Worm (Caenorhabditis elegans) whole organism, young adult: ENCODE results near the gene srh-245.

ENCODE experiments used
- B0019.2 ChIP-seq: fragments of 200-800 bp; sonication (Bioruptor generic); conservative IDR thresholded peaks from 2 replicates; pipeline ENCODE4 v1.3.6; 2022; ENCODE audit warnings: missing genetic modification reagents, missing genetic modification characterization, missing compliant biosample characterization
- F23B12.7 ChIP-seq: sonication (generic microtip); optimal IDR thresholded peaks from 2 replicates; lab custom pipeline; 2017; ENCODE audit warnings: missing genetic modification characterization, mild to moderate bottlenecking, missing compliant biosample characterization, antibody characterized with exemption, moderate library complexity; ENCODE audit not compliant: insufficient read depth
- T26A5.8 ChIP-seq: sonication (generic microtip); optimal IDR thresholded peaks from 2 replicates; lab custom pipeline; 2016; ENCODE audit warnings: missing genetic modification characterization, missing compliant biosample characterization
- Y53F4B.3 ChIP-seq: fragments of 200-800 bp; sonication (Bioruptor generic); IDR thresholded peaks from 2 replicates; pipeline ENCODE4 v1.3.6; 2022; ENCODE audit warnings: missing genetic modification reagents, missing genetic modification characterization, missing compliant biosample characterization
- Y53G8AR.9 ChIP-seq: fragments of 200-800 bp; sonication (Bioruptor generic); conservative IDR thresholded peaks from 2 replicates; pipeline ENCODE4 v1.3.6; 2022; ENCODE audit warnings: missing genetic modification reagents, missing genetic modification characterization, missing compliant biosample characterization
- Y67H2A.10 ChIP-seq: fragments of 200-800 bp; sonication (Bioruptor generic); conservative IDR thresholded peaks from 2 replicates; pipeline ENCODE4 v1.3.6; 2022; ENCODE audit warnings: missing genetic modification reagents, missing genetic modification characterization, missing compliant biosample characterization
- Y79H2A.3 ChIP-seq: fragments of 200-800 bp; sonication (Bioruptor generic); conservative IDR thresholded peaks from 2 replicates; pipeline ENCODE4 v1.3.6; 2022; ENCODE audit warnings: missing genetic modification reagents, missing genetic modification characterization, missing compliant biosample characterization
- akir-1 ChIP-seq: fragments of 200-800 bp; sonication (Bioruptor generic); optimal IDR thresholded peaks from 2 replicates; lab custom pipeline; 2018; ENCODE audit warnings: mild to moderate bottlenecking, missing genetic modification characterization, moderate library complexity, missing compliant biosample characterization
- aptf-2 ChIP-seq: fragments of 200-800 bp; sonication (Bioruptor generic); conservative IDR thresholded peaks from 2 replicates; pipeline ENCODE4 v1.3.6; 2022; ENCODE audit warnings: missing genetic modification reagents, missing genetic modification characterization, missing compliant biosample characterization
- aptf-3 ChIP-seq: fragments of 200-800 bp; sonication (Bioruptor generic); IDR thresholded peaks from 2 replicates; pipeline ENCODE4 v1.3.6; 2022; ENCODE audit warnings: missing genetic modification characterization, missing compliant biosample characterization
- bed-2 ChIP-seq: fragments of 200-800 bp; sonication (Bioruptor generic); IDR thresholded peaks from 2 replicates; pipeline ENCODE4 v1.3.6; 2022; ENCODE audit warnings: missing genetic modification reagents, missing genetic modification characterization, missing compliant biosample characterization
- ceh-79 ChIP-seq: sonication (generic microtip); optimal IDR thresholded peaks from 2 replicates; lab custom pipeline; 2017; ENCODE audit warnings: mild to moderate bottlenecking, missing genetic modification characterization, missing compliant biosample characterization
- ceh-91 ChIP-seq: fragments of 200-800 bp; sonication (Bioruptor generic); IDR thresholded peaks from 2 replicates; pipeline ENCODE4 v1.3.6; 2022; ENCODE audit warnings: missing genetic modification reagents, missing genetic modification characterization, missing compliant biosample characterization
- egrh-3 ChIP-seq: fragments of 200-800 bp; sonication (Bioruptor generic); IDR thresholded peaks from 2 replicates; pipeline ENCODE4 v1.3.6; 2022; ENCODE audit warnings: missing genetic modification reagents, missing genetic modification characterization, missing compliant biosample characterization
- hlh-12 ChIP-seq: sonication (generic microtip); optimal IDR thresholded peaks from 2 replicates; lab custom pipeline; 2016; ENCODE audit warnings: missing genetic modification characterization, missing compliant biosample characterization
- hlh-26 ChIP-seq: fragments of 200-800 bp; sonication (Bioruptor generic); conservative IDR thresholded peaks from 2 replicates; pipeline ENCODE4 v1.3.6; 2022; ENCODE audit warnings: missing genetic modification reagents, missing genetic modification characterization, missing compliant biosample characterization
- hmg-20 ChIP-seq: fragments of 200-800 bp; sonication (Bioruptor generic); IDR thresholded peaks from 2 replicates; pipeline ENCODE4 v1.3.6; 2022; ENCODE audit warnings: missing genetic modification reagents, missing genetic modification characterization, missing compliant biosample characterization
- hsf-1 ChIP-seq: fragments of 200-800 bp; sonication (Bioruptor generic); IDR thresholded peaks from 2 replicates; pipeline ENCODE4 v1.3.6; 2022; ENCODE audit warnings: missing genetic modification reagents, missing genetic modification characterization, missing compliant biosample characterization
- let-607 ChIP-seq, 2 experiments: fragments of 200-800 bp in 1 of 2; sonication (Bioruptor generic) in 1 of 2; sonication (generic microtip) in 1 of 2; optimal IDR thresholded peaks; 2 replicates each; lab custom pipeline; 2016 to 2018; ENCODE audit warnings: mild to moderate bottlenecking in 2 of 2, missing compliant biosample characterization in 2 of 2, missing genetic modification characterization in 2 of 2, moderate library complexity in 2 of 2, missing genotype in 1 of 2
- lin-26 ChIP-seq: fragments of 200-800 bp; sonication (Bioruptor generic); IDR thresholded peaks from 2 replicates; pipeline ENCODE4 v1.3.6; 2022; ENCODE audit warnings: missing genetic modification reagents, missing genetic modification characterization, missing compliant biosample characterization
- lin-40 ChIP-seq: sonication (generic microtip); optimal IDR thresholded peaks from 2 replicates; lab custom pipeline; 2016; ENCODE audit warnings: missing genetic modification characterization, mild to moderate bottlenecking, missing compliant biosample characterization, missing genotype, missing genetic modification reagents
- lin-54 ChIP-seq: fragments of 200-800 bp; sonication (Bioruptor generic); optimal IDR thresholded peaks from 2 replicates; lab custom pipeline; 2018; ENCODE audit warnings: mild to moderate bottlenecking, missing genetic modification characterization, missing compliant biosample characterization
- lsl-1 ChIP-seq: fragments of 200-800 bp; sonication (Bioruptor generic); optimal IDR thresholded peaks from 2 replicates; lab custom pipeline; 2018; ENCODE audit warnings: mild to moderate bottlenecking, missing genetic modification characterization, moderate library complexity, missing compliant biosample characterization
- madf-3 ChIP-seq: fragments of 200-800 bp; sonication (Bioruptor generic); IDR thresholded peaks from 2 replicates; pipeline ENCODE4 v1.3.6; 2022; ENCODE audit warnings: missing genetic modification reagents, missing genetic modification characterization, missing compliant biosample characterization
- madf-6 ChIP-seq: fragments of 200-800 bp; sonication (Bioruptor generic); IDR thresholded peaks from 2 replicates; pipeline ENCODE4 v1.3.6; 2022; ENCODE audit warnings: missing genetic modification reagents, missing genetic modification characterization, missing compliant biosample characterization
- mxl-1 ChIP-seq: sonication (generic microtip); optimal IDR thresholded peaks from 2 replicates; lab custom pipeline; 2016; ENCODE audit warnings: missing genetic modification characterization, missing compliant biosample characterization
- nfya-1 ChIP-seq: sonication (generic microtip); optimal IDR thresholded peaks from 2 replicates; lab custom pipeline; 2017; ENCODE audit warnings: antibody characterized with exemption, missing compliant biosample characterization, missing genetic modification characterization, borderline replicate concordance; ENCODE audit not compliant: insufficient read depth
- pbrm-1 ChIP-seq: fragments of 200-800 bp; sonication (Bioruptor generic); IDR thresholded peaks from 2 replicates; pipeline ENCODE4 v1.3.6; 2022; ENCODE audit warnings: missing genetic modification reagents, missing genetic modification characterization, missing compliant biosample characterization
- sea-2 ChIP-seq: fragments of 200-800 bp; sonication (Bioruptor generic); IDR thresholded peaks from 2 replicates; pipeline ENCODE4 v1.3.6; 2022; ENCODE audit warnings: missing genetic modification characterization, missing compliant biosample characterization
- tbp1 ChIP-seq: fragments of 200-800 bp; sonication (Bioruptor generic); optimal IDR thresholded peaks from 2 replicates; lab custom pipeline; 2018; ENCODE audit warnings: mild to moderate bottlenecking, missing genetic modification characterization, missing compliant biosample characterization
- zim-3 ChIP-seq: sonication (generic microtip); optimal IDR thresholded peaks from 2 replicates; lab custom pipeline; 2017; ENCODE audit warnings: mild to moderate bottlenecking, missing genetic modification characterization, moderate library complexity, missing compliant biosample characterization
- ztf-26 ChIP-seq: sonication (generic microtip); optimal IDR thresholded peaks from 2 replicates; lab custom pipeline; 2017; ENCODE audit warnings: missing genetic modification characterization, missing compliant biosample characterization
- ztf-28 ChIP-seq: fragments of 200-800 bp; sonication (Bioruptor generic); IDR thresholded peaks from 2 replicates; pipeline ENCODE4 v1.3.6; 2022; ENCODE audit warnings: missing genetic modification reagents, missing genetic modification characterization, missing compliant biosample characterization
- ztf-3 ChIP-seq: fragments of 200-800 bp; sonication (Bioruptor generic); optimal IDR thresholded peaks from 2 replicates; lab custom pipeline; 2018; ENCODE audit warnings: mild to moderate bottlenecking, missing genetic modification characterization, missing compliant biosample characterization
- ztf-6 ChIP-seq: fragments of 200-800 bp; sonication (Bioruptor generic); IDR thresholded peaks from 2 replicates; pipeline ENCODE4 v1.3.6; 2022; ENCODE audit warnings: missing genetic modification reagents, missing genetic modification characterization, missing compliant biosample characterization

The srh-245 gene

DNA sequence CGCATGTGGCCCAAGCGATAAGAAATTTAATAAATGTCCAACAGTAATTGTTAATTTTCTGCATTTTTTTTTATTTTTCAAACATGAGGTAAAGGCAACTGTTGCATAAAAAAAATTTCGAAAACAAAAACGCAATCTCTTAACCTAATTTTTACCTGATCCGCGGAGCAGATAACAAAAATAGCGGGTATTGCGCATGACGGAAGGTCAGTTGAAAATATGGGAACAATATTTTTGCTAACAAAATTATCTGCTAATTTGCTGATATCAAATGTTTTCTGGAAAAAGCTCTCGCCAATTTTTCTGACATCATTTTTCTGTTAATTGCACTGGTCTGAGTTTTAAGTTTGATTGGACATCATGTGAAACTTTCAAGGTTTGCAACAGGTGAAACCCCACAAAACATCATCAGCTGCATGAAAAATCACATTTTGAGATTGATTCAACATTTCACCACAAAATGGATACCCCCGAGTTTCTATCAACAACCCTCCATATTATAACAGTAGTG lies 8.7 kb upstream of the srh-245 start, which contains the start of the genes F31F4.11 and srh-266:
Gene F31F4.11, minus strand, starts transcription at position 101 of the 511 bp plus-strand sequence.
Gene srh-266, plus strand, starts transcription at position 461 of the 511 bp plus-strand sequence.
- TF ChIP-seq ztf-3 (GFP tag; lab: Kevin White, UChicago) (no peak), ztf-26 (tag; lab: Kevin White, UChicago) (no peak), Y67H2A.10 (no peak), mxl-1 (tag; lab: Kevin White, UChicago) (no peak), hsf-1 (no peak), sea-2 (GFP tag; lab: Robert Waterston, UW) (no peak)
- TF ChIP-seq, all 124 proteins: peak for 0

DNA sequence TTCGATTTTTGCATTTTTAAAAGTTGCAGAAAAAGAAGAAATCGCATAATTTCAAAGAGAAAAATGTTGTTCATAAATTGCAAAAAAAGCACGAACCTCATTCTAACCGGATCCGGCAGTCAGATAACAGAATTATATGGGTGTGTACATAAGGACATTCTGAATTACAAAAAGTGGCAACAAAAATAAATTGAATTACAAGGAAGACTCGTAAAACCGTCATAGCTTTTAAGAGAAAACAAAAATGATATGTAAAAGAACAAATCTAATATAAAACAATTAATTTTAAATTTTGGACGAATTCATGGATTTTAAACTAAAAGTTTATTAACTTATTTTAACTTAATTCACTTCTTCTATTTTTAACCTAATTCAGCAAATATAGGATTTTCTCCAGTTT lies 4.5 kb upstream of the srh-245 start, which contains the start of gene F31F4.17:
Gene F31F4.17, minus strand, starts transcription at position 101 of the 400 bp plus-strand sequence.
- no peak for TF ChIP-seq B0019.2
- no peak for TF ChIP-seq bed-2 (GFP tag; lab: Robert Waterston, UW)

DNA sequence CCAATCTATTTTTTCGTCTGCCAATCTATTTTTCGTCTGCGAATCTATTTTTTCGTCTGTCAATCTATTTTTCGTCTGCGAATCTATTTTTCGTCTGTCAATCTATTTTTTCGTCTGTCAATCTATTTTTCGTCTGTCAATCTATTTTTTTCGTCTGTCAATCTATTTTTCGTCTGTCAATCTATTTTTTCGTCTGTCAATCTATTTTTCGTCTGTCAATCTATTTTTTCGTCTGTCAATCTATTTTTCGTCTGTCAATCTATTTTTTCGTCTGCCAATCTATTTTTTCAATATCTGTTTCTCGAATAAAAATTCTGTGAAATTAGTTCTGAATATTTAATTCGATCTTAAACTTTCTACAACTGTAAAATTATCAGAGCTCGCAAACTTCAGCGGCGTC lies 2.4 kb upstream of the srh-245 start:
- peak; percentile 44; the same call in 1 of the 2 replicates for TF ChIP-seq ceh-91
- peak; percentile 74; the same call in 1 of the 2 replicates for TF ChIP-seq madf-3 (GFP tag; lab: Robert Waterston, UW)
- 0 out of 2 replicates have a peak, but pooled peaks have one; percentile 35 for TF ChIP-seq hsf-1
- TF ChIP-seq egrh-3 (GFP tag; lab: Robert Waterston, UW) = peak; percentile 92
- peak; percentile 99; the same call in 1 of the 2 replicates for TF ChIP-seq Y53F4B.3 (GFP tag; lab: Robert Waterston, UW)

DNA sequence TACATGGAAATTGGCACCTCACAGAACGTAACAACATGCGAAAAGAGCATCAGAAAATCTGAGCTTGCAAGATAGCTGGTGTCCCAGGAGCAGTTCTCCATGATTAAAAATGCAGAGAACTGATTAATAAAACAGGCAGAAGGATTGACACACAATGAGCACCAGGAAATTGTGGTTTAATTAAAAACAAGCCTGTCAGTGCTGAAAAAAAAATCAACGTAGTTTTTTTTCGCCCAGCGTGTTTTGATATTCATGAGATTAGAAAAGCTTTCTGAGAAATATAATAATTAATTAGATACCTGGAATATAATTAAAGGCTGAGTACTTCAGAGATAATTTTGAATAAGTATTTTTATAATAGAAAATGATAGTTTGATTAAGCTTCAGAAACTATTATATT lies 2.0 kb upstream of the srh-245 start, which contains the start of gene srh-246:
Gene srh-246, minus strand, starts transcription at position 101 of the 400 bp plus-strand sequence.
- TF ChIP-seq lin-26 (GFP tag; lab: Robert Waterston, UW) (no peak), lin-40 (tag; lab: Kevin White, UChicago) (no peak), Y53G8AR.9 (no peak), lin-54 (GFP tag; lab: Kevin White, UChicago) (no peak), ceh-79 (no peak), madf-6 (GFP tag; lab: Robert Waterston, UW) (no peak), hlh-12 (no peak)

DNA sequence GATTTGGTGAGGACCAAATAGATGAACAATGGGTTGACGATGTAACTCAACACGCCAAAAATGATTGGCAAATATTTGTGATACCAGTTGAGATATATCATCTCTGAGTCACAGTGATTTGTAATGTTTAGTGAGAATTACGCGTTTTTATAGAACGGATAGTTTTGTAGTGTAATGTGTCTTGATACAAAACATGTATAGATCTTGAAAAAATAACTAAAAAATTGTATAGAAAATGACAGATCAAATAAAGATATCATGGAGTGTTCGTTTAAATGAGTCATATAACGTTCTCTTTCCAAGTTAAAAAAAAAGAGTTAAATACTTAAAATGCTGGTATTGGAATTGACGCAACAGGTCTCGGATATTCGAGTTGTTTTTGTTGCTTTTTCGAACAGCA lies 1.3 kb downstream of the srh-245 start, which contains the start of gene srj-6:
Gene srj-6, minus strand, starts transcription at position 101 of the 400 bp plus-strand sequence.
- TF ChIP-seq F23B12.7 (tag; lab: Kevin White, UChicago) = no peak
- TF ChIP-seq Y79H2A.3 = no peak
- TF ChIP-seq lsl-1 (GFP tag; lab: Kevin White, UChicago) = no peak
- no peak for TF ChIP-seq ztf-6
- no peak for TF ChIP-seq hmg-20 (GFP tag; lab: Robert Waterston, UW)
- no peak for TF ChIP-seq akir-1 (GFP tag; lab: Kevin White, UChicago)
- no peak for TF ChIP-seq pbrm-1 (GFP tag; lab: Robert Waterston, UW)
- no peak for TF ChIP-seq hlh-26 (GFP tag; lab: Robert Waterston, UW)
- TF ChIP-seq ztf-28 = no peak
- no peak for TF ChIP-seq aptf-3 (GFP tag; lab: Robert Waterston, UW)
- no peak for TF ChIP-seq zim-3 (tag; lab: Kevin White, UChicago)
- TF ChIP-seq T26A5.8 (tag; lab: Kevin White, UChicago) = no peak
- TF ChIP-seq tbp1 (GFP tag; lab: Kevin White, UChicago) = no peak
- TF ChIP-seq nfya-1 (tag; lab: Kevin White, UChicago) = no peak
- no peak for TF ChIP-seq let-607 (tag; optimal IDR thresholded peaks at IDR 0.05; lab: Kevin White, UChicago)
- no peak for TF ChIP-seq aptf-2
- TF ChIP-seq, all 124 proteins: peak for 0
